Fruit fly (Drosophila melanogaster) whole organism, embryonic: ENCODE measurements around the gene tau.

Experiments
- Antp ChIP-seq: fragments of 200-800 bp; sonication (Bioruptor generic); optimal IDR thresholded peaks from 3 replicates; lab custom pipeline; 2016; ENCODE audit warnings: missing biosample characterization, missing genetic modification characterization
- CG11093 ChIP-seq: fragments of 200-800 bp; sonication (Bioruptor generic); IDR thresholded peaks from 3 replicates; pipeline ENCODE4 v1.3.6; 2022; ENCODE audit warnings: missing biosample characterization, missing genetic modification characterization
- CG11247 ChIP-seq: fragments of 200-800 bp; sonication (Bioruptor generic); IDR thresholded peaks from 2 replicates; pipeline ENCODE4 v1.3.6; 2022; ENCODE audit warnings: missing biosample characterization, missing genetic modification characterization
- CG12219 ChIP-seq: fragments of 200-800 bp; sonication (Bioruptor generic); optimal IDR thresholded peaks from 3 replicates; lab custom pipeline; 2018; ENCODE audit warnings: missing biosample characterization, mild to moderate bottlenecking, missing genetic modification characterization
- CG12299 ChIP-seq: fragments of 200-800 bp; sonication (Bioruptor generic); optimal IDR thresholded peaks from 2 replicates; lab custom pipeline; 2018; ENCODE audit warnings: missing biosample characterization, mild to moderate bottlenecking, missing genetic modification characterization
- CG12769 ChIP-seq: fragments of 200-800 bp; sonication (Bioruptor generic); optimal IDR thresholded peaks from 2 replicates; lab custom pipeline; 2019; ENCODE audit warnings: missing biosample characterization, mild to moderate bottlenecking, missing genetic modification characterization, moderate library complexity
- CG13296 ChIP-seq: fragments of 200-800 bp; sonication (Bioruptor generic); optimal IDR thresholded peaks from 3 replicates; lab custom pipeline; 2018; ENCODE audit warnings: missing biosample characterization, mild to moderate bottlenecking, missing genetic modification characterization
- CG13624 ChIP-seq: fragments of 200-800 bp; sonication (Bioruptor generic); optimal IDR thresholded peaks from 2 replicates; lab custom pipeline; 2016; ENCODE audit warnings: missing biosample characterization, missing genetic modification characterization
- CG16779 ChIP-seq: fragments of 200-800 bp; sonication (Bioruptor generic); IDR thresholded peaks from 2 replicates; pipeline ENCODE4 v1.3.6; 2022; ENCODE audit warnings: missing biosample characterization, missing genetic modification characterization
- CG17612 ChIP-seq: fragments of 200-800 bp; sonication (Bioruptor generic); IDR thresholded peaks from 2 replicates; pipeline ENCODE4 v1.3.6; 2022; ENCODE audit warnings: missing biosample characterization, missing genetic modification characterization
- CG18476 ChIP-seq: fragments of 200-800 bp; sonication (Bioruptor generic); optimal IDR thresholded peaks from 2 replicates; lab custom pipeline; 2016; ENCODE audit warnings: missing biosample characterization, mild to moderate bottlenecking, missing genetic modification characterization
- CG30020 ChIP-seq: fragments of 200-800 bp; optimal IDR thresholded peaks from 2 replicates; lab custom pipeline; 2019; ENCODE audit warnings: missing biosample characterization, mild to moderate bottlenecking, missing genetic modification characterization, moderate library complexity
- CG3065 ChIP-seq: fragments of 200-800 bp; sonication (Bioruptor generic); optimal IDR thresholded peaks from 2 replicates; lab custom pipeline; 2016; ENCODE audit warnings: missing biosample characterization, missing genetic modification characterization
- CG32532 ChIP-seq: fragments of 200-800 bp; sonication (Bioruptor generic); IDR thresholded peaks from 2 replicates; pipeline ENCODE4 v1.3.6; 2022; ENCODE audit warnings: missing biosample characterization, missing genetic modification characterization
- CG4360 ChIP-seq: fragments of 200-800 bp; sonication (Bioruptor generic); IDR thresholded peaks from 2 replicates; pipeline ENCODE4 v1.3.6; 2022; ENCODE audit warnings: missing biosample characterization, missing genetic modification characterization
- CG6272 ChIP-seq: fragments of 200-800 bp; sonication (Bioruptor generic); IDR thresholded peaks from 2 replicates; pipeline ENCODE4 v1.3.6; 2022; ENCODE audit warnings: missing biosample characterization, missing genetic modification characterization
- CG6854 ChIP-seq: fragments of 200-800 bp; sonication (Bioruptor generic); optimal IDR thresholded peaks from 3 replicates; lab custom pipeline; 2017; ENCODE audit warnings: missing biosample characterization, mild to moderate bottlenecking, missing genetic modification characterization
- CG8478 ChIP-seq: fragments of >200 bp; optimal IDR thresholded peaks from 2 replicates; lab custom pipeline; 2018
- CG9437 ChIP-seq: fragments of 200-800 bp; sonication (Bioruptor generic); optimal IDR thresholded peaks from 2 replicates; lab custom pipeline; 2018; ENCODE audit warnings: missing biosample characterization, mild to moderate bottlenecking, missing genetic modification characterization
- CTCF ChIP-seq: fragments of 200-800 bp; sonication (Bioruptor generic); optimal IDR thresholded peaks from 2 replicates; lab custom pipeline; 2017; ENCODE audit warnings: missing biosample characterization, mild to moderate bottlenecking, missing genetic modification characterization, moderate library complexity
- D19B ChIP-seq: fragments of 200-800 bp; sonication (Bioruptor generic); optimal IDR thresholded peaks from 2 replicates; lab custom pipeline; 2017; ENCODE audit warnings: missing biosample characterization, mild to moderate bottlenecking, missing genetic modification characterization
- Dfd ChIP-seq, 2 experiments: fragments of >200 bp; optimal IDR thresholded peaks; 2 replicates each; lab custom pipeline; 2017; ENCODE audit warnings: missing biosample characterization in 2 of 2, missing genetic modification characterization in 2 of 2
- Dip2 ChIP-seq: fragments of 200-800 bp; sonication (Bioruptor generic); IDR thresholded peaks from 2 replicates; pipeline ENCODE4 v1.3.6; 2022; ENCODE audit warnings: missing biosample characterization, missing genetic modification characterization
- Dp ChIP-seq: fragments of 200-800 bp; sonication (Bioruptor generic); optimal IDR thresholded peaks from 2 replicates; lab custom pipeline; 2018; ENCODE audit warnings: missing biosample characterization, mild to moderate bottlenecking, missing genetic modification characterization, moderate library complexity
- E2f1 ChIP-seq: fragments of 200-800 bp; sonication (Bioruptor generic); IDR thresholded peaks from 2 replicates; pipeline ENCODE4 v1.3.6; 2022; ENCODE audit warnings: missing biosample characterization, missing genetic modification characterization
- Hr78 ChIP-seq, 2 experiments: fragments of 200-800 bp in 1 of 2; fragments of >200 bp in 1 of 2; sonication (Bioruptor generic) in 1 of 2; optimal IDR thresholded peaks; 2 replicates each; lab custom pipeline; 2017 to 2019; ENCODE audit warnings: missing biosample characterization in 2 of 2, missing genetic modification characterization in 2 of 2, mild to moderate bottlenecking in 1 of 2, moderate library complexity in 1 of 2
- Jarid2 ChIP-seq: fragments of 200-800 bp; sonication (Bioruptor generic); optimal IDR thresholded peaks from 3 replicates; lab custom pipeline; 2017; ENCODE audit warnings: mild to moderate bottlenecking, missing biosample characterization, missing genetic modification reagents, missing genetic modification characterization
- Mad ChIP-seq: fragments of 200-800 bp; sonication (Bioruptor generic); optimal IDR thresholded peaks from 2 replicates; lab custom pipeline; 2016; ENCODE audit warnings: missing biosample characterization, missing genetic modification characterization
- Mrtf ChIP-seq: fragments of 200-800 bp; sonication (Bioruptor generic); IDR thresholded peaks from 3 replicates; pipeline ENCODE4 v1.3.6; 2022; ENCODE audit warnings: missing biosample characterization, missing genetic modification characterization
- Sox100B ChIP-seq: fragments of 200-800 bp; sonication (Bioruptor generic); optimal IDR thresholded peaks from 3 replicates; lab custom pipeline; 2018; ENCODE audit warnings: missing biosample characterization, mild to moderate bottlenecking, missing genetic modification characterization
- Trl ChIP-seq, 3 experiments: fragments of >200 bp in 2 of 3; fragments of 200-800 bp in 1 of 3; sonication (Bioruptor generic) in 1 of 3; optimal IDR thresholded peaks; 2 replicates in 1 of 3; 3 replicates in 2 of 3; lab custom pipeline; 2016 to 2017; ENCODE audit warnings: missing biosample characterization in 1 of 3, missing genetic modification characterization in 1 of 3
- az2 ChIP-seq: fragments of 200-800 bp; sonication (Bioruptor generic); optimal IDR thresholded peaks from 3 replicates; lab custom pipeline; 2016; ENCODE audit warnings: missing biosample characterization, missing genetic modification characterization
- bab2 ChIP-seq: fragments of 200-800 bp; sonication (Bioruptor generic); optimal IDR thresholded peaks from 2 replicates; lab custom pipeline; 2016; ENCODE audit warnings: missing biosample characterization, missing genetic modification characterization
- br ChIP-seq: fragments of >200 bp; optimal IDR thresholded peaks from 2 replicates; lab custom pipeline; 2017
- corto ChIP-seq: fragments of 200-800 bp; sonication (Bioruptor generic); optimal IDR thresholded peaks from 2 replicates; lab custom pipeline; 2016; ENCODE audit warnings: missing biosample characterization, mild to moderate bottlenecking, missing genetic modification characterization, moderate library complexity
- da ChIP-seq: fragments of 200-800 bp; sonication (Bioruptor generic); optimal IDR thresholded peaks from 2 replicates; lab custom pipeline; 2016; ENCODE audit warnings: missing biosample characterization, missing genetic modification characterization
- dm ChIP-seq: fragments of 200-800 bp; sonication (Bioruptor generic); optimal IDR thresholded peaks from 3 replicates; lab custom pipeline; 2016; ENCODE audit warnings: missing biosample characterization, missing genetic modification characterization
- ems ChIP-seq: fragments of 200-800 bp; sonication (Bioruptor generic); optimal IDR thresholded peaks from 3 replicates; lab custom pipeline; 2016; ENCODE audit warnings: missing biosample characterization, missing genetic modification characterization
- ftz-f1 ChIP-seq: fragments of 200-800 bp; sonication (Bioruptor generic); optimal IDR thresholded peaks from 2 replicates; lab custom pipeline; 2016; ENCODE audit warnings: missing biosample characterization, missing genetic modification characterization
- kah ChIP-seq: fragments of 200-800 bp; sonication (Bioruptor generic); optimal IDR thresholded peaks from 2 replicates; lab custom pipeline; 2018; ENCODE audit warnings: missing biosample characterization, mild to moderate bottlenecking, missing genetic modification characterization
- kni ChIP-seq: fragments of 200-800 bp; sonication (Bioruptor generic); optimal IDR thresholded peaks from 3 replicates; lab custom pipeline; 2017; ENCODE audit warnings: mild to moderate bottlenecking, missing biosample characterization, missing genetic modification reagents, missing genetic modification characterization
- lbe ChIP-seq: fragments of 200-800 bp; sonication (Bioruptor generic); optimal IDR thresholded peaks from 2 replicates; lab custom pipeline; 2016; ENCODE audit warnings: missing biosample characterization, mild to moderate bottlenecking, missing genetic modification characterization
- pita ChIP-seq: fragments of 200-800 bp; sonication (Bioruptor generic); optimal IDR thresholded peaks from 2 replicates; lab custom pipeline; 2017; ENCODE audit warnings: missing biosample characterization, mild to moderate bottlenecking, missing genetic modification characterization
- run ChIP-seq: fragments of 200-800 bp; sonication (Bioruptor generic); optimal IDR thresholded peaks from 3 replicates; lab custom pipeline; 2018; ENCODE audit warnings: missing biosample characterization, mild to moderate bottlenecking, missing genetic modification characterization
- seq ChIP-seq: fragments of 200-800 bp; sonication (Bioruptor generic); IDR thresholded peaks from 2 replicates; pipeline ENCODE4 v1.3.6; 2022; ENCODE audit warnings: missing biosample characterization, missing genetic modification characterization
- sob ChIP-seq: fragments of 200-800 bp; sonication (Bioruptor generic); IDR thresholded peaks from 2 replicates; pipeline ENCODE4 v1.3.6; 2022; ENCODE audit warnings: missing biosample characterization, missing genetic modification characterization
- stc ChIP-seq: fragments of 200-800 bp; sonication (Bioruptor generic); IDR thresholded peaks from 2 replicates; pipeline ENCODE4 v1.3.6; 2022; ENCODE audit warnings: missing biosample characterization, missing genetic modification characterization
- ttk ChIP-seq: fragments of 200-800 bp; sonication (Bioruptor generic); IDR thresholded peaks from 2 replicates; pipeline ENCODE4 v2.1.2; 2022; ENCODE audit warnings: missing biosample characterization, missing genetic modification characterization
- tx ChIP-seq: fragments of 200-800 bp; sonication (Bioruptor generic); optimal IDR thresholded peaks from 2 replicates; lab custom pipeline; 2016; ENCODE audit warnings: missing biosample characterization, missing genetic modification characterization
- zf30C ChIP-seq: fragments of 200-800 bp; sonication (Bioruptor generic); optimal IDR thresholded peaks from 3 replicates; lab custom pipeline; 2018; ENCODE audit warnings: missing biosample characterization, mild to moderate bottlenecking, missing genetic modification characterization
- zfh2 ChIP-seq: fragments of 200-800 bp; sonication (Bioruptor generic); optimal IDR thresholded peaks from 2 replicates; lab custom pipeline; 2016; ENCODE audit warnings: missing biosample characterization, missing genetic modification characterization

Gene tau

dm6 chr3R:27607218-27607929 is 49.4 kb downstream of the tau start, which contains the start of the genes dsd and Tusp (continued):
- peak; percentile 26 for TF ChIP-seq lbe (GFP tag; lab: Kevin White, UChicago)
- TF ChIP-seq CG32532, result peak; percentile 78
- peak; percentile 31 for TF ChIP-seq ftz-f1 (GFP tag; lab: Kevin White, UChicago)
- TF ChIP-seq Dfd (GFP tag; optimal IDR thresholded peaks at IDR 0.05; lab: Kevin White, UChicago), result no peak
- TF ChIP-seq zfh2 (GFP tag; lab: Kevin White, UChicago), result peak; percentile 91
- no peak for TF ChIP-seq run (tag; lab: Kevin White, UChicago)
- TF ChIP-seq Jarid2, result peak; percentile 34
- TF ChIP-seq zf30C, result no peak
- no peak for TF ChIP-seq CG6854 (GFP tag; lab: Kevin White, UChicago)
- TF ChIP-seq CG9437 (GFP tag; lab: Kevin White, UChicago), result peak; percentile 55
- TF ChIP-seq CG30020, result peak; percentile 58
- peak; percentile 57 for TF ChIP-seq CG12769
- no peak for TF ChIP-seq CTCF (GFP tag; lab: Kevin White, UChicago)
- TF ChIP-seq E2f1 (GFP tag; lab: Robert Waterston, UW), result peak; percentile 58
- peak; percentile 25 for TF ChIP-seq Dp
- TF ChIP-seq sob (GFP tag; lab: Robert Waterston, UW), result peak; percentile 88
- peak; percentile 12 for TF ChIP-seq D19B (GFP tag; lab: Kevin White, UChicago)
- peak; percentile 56; the same call in 1 of the 2 replicates for TF ChIP-seq stc (GFP tag; lab: Robert Waterston, UW)
- 0 out of 2 replicates have a peak, but pooled peaks have one; percentile 17 for TF ChIP-seq CG17612 (GFP tag; lab: Robert Waterston, UW)
- peak; percentile 66 for TF ChIP-seq tx (GFP tag; lab: Kevin White, UChicago)
- TF ChIP-seq Dip2 (GFP tag; lab: Robert Waterston, UW), result no peak
- 0 out of 2 replicates have a peak, but pooled peaks have one; percentile 45 for TF ChIP-seq CG4360 (GFP tag; lab: Robert Waterston, UW)
- TF ChIP-seq Hr78 (GFP tag; optimal IDR thresholded peaks at IDR 0.05; lab: Kevin White, UChicago), result no peak
- TF ChIP-seq ems, result peak; percentile 64
- no peak for TF ChIP-seq br
- peak; percentile 52 for TF ChIP-seq dm (GFP tag; lab: Kevin White, UChicago)
- TF ChIP-seq CG13296, result peak; percentile 57
- peak; percentile 86 for TF ChIP-seq CG11247
- peak; percentile 75 for TF ChIP-seq Mrtf
- TF ChIP-seq az2 (GFP tag; lab: Kevin White, UChicago), result peak; percentile 78
- 0 out of 3 replicates have a peak, but pooled peaks have one; percentile 53 for TF ChIP-seq CG11093
- no peak for TF ChIP-seq Trl (optimal IDR thresholded peaks at IDR 0.05; lab: Kevin White, UChicago)
- TF ChIP-seq Trl (GFP tag; optimal IDR thresholded peaks at IDR 0.05; lab: Kevin White, UChicago), result peak; percentile 81
- TF ChIP-seq kni (GFP tag; lab: Kevin White, UChicago), result no peak
- TF ChIP-seq bab2 (GFP tag; lab: Kevin White, UChicago), result peak; percentile 69
- 0 out of 2 replicates have a peak, but pooled peaks have one; percentile 45 for TF ChIP-seq CG16779 (GFP tag; lab: Robert Waterston, UW)
- peak; percentile 77 for TF ChIP-seq ttk (GFP tag; lab: Robert Waterston, UW)
- TF ChIP-seq Sox100B (GFP tag; lab: Kevin White, UChicago), result peak; percentile 70
- TF ChIP-seq CG8478 (lab: Kevin White, UChicago), result no peak
- TF ChIP-seq CG18476 (GFP tag; lab: Kevin White, UChicago), result peak; percentile 54
- peak; percentile 68 for TF ChIP-seq CG6272
- TF ChIP-seq kah (GFP tag; lab: Kevin White, UChicago), result peak; percentile 45
- peak; percentile 24 for TF ChIP-seq CG3065 (GFP tag; lab: Kevin White, UChicago)
- TF ChIP-seq Mad (GFP tag; lab: Kevin White, UChicago), result peak; percentile 69
- peak; percentile 28 for TF ChIP-seq CG12299 (tag; lab: Kevin White, UChicago)
- TF ChIP-seq Antp (GFP tag; lab: Kevin White, UChicago), result peak; percentile 86
- TF ChIP-seq corto (GFP tag; lab: Kevin White, UChicago), result no peak
- no peak for TF ChIP-seq seq
- no peak for TF ChIP-seq pita
- peak; percentile 14 for TF ChIP-seq CG12219 (GFP tag; lab: Kevin White, UChicago)
- TF ChIP-seq da (GFP tag; lab: Kevin White, UChicago), result peak; percentile 28
- TF ChIP-seq CG13624 (GFP tag; lab: Kevin White, UChicago), result peak; percentile 74
